Fruit fly (Drosophila melanogaster) whole organism: ENCODE measurements around the gene CG43165.

ENCODE experiments used
- pan ChIP-seq: fragments of >200 bp; optimal IDR thresholded peaks from 2 replicates; lab custom pipeline; 2017
- usp ChIP-seq: fragments of >200 bp; optimal IDR thresholded peaks from 2 replicates; lab custom pipeline; 2017; ENCODE audit warnings: missing biosample characterization, missing genetic modification characterization, mixed read lengths

dm6 chr2L:3693805-3694204 lies 1.0 kb downstream of the CG43165 start, which contains the start of gene Acp24A4:
- TF ChIP-seq pan (lab: Kevin White, UChicago) = no peak
- no peak for TF ChIP-seq usp (GFP tag; lab: Kevin White, UChicago)
